Worm (Caenorhabditis elegans) whole organism, young adult: ENCODE measurements around the gene wdr-31.

Experiments
- B0336.3 ChIP-seq: fragments of 200-800 bp; sonication (Bioruptor generic); IDR thresholded peaks from 2 replicates; pipeline ENCODE4 v1.3.6; 2022; ENCODE audit warnings: missing genetic modification characterization, missing compliant biosample characterization
- D2030.7 ChIP-seq: fragments of 200-800 bp; sonication (Bioruptor generic); IDR thresholded peaks from 2 replicates; pipeline ENCODE4 v1.3.6; 2022; ENCODE audit warnings: missing genetic modification reagents, missing genetic modification characterization, missing compliant biosample characterization
- ZK185.1 ChIP-seq: sonication (generic microtip); optimal IDR thresholded peaks from 2 replicates; lab custom pipeline; 2016; ENCODE audit warnings: mild to moderate bottlenecking, missing genetic modification characterization, missing compliant biosample characterization; ENCODE audit not compliant: poor library complexity, severe bottlenecking
- nhr-80 ChIP-seq: sonication (generic microtip); optimal IDR thresholded peaks from 2 replicates; lab custom pipeline; 2016; ENCODE audit warnings: missing genetic modification characterization, missing compliant biosample characterization
- sea-2 ChIP-seq: fragments of 200-800 bp; sonication (Bioruptor generic); IDR thresholded peaks from 2 replicates; pipeline ENCODE4 v1.3.6; 2022; ENCODE audit warnings: missing genetic modification characterization, missing compliant biosample characterization

DNA sequence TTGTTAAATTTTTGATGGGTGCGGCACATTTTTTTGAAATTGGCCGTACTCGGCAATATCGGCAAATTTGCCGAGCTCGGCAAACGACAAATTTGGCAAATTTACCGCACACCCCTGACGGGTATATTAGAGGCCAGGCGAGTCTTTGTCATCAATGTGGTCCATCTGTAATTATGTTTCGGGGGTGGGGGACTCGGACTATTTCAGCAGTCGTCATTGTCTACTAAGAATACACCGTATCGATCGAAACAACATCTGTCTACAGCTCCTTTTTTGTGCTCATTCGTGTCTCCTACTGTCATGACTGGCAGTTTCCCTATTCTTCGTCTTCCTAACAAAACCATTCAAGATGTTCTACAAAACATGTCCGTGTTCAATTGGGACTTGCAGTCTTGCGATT lies 31.2 kb upstream of the wdr-31 start, which contains the start of gene F08D12.15:
- no peak for TF ChIP-seq B0336.3 (GFP tag; lab: Robert Waterston, UW)
- no peak for TF ChIP-seq sea-2 (GFP tag; lab: Robert Waterston, UW)
- no peak for TF ChIP-seq D2030.7
- no peak for TF ChIP-seq ZK185.1 (tag; lab: Kevin White, UChicago)
- TF ChIP-seq nhr-80: no peak
